Worm (Caenorhabditis elegans) whole organism, L2 larva: Measurements from ENCODE around the gene col-171.

Source experiments
- F13H6.1 ChIP-seq: sonication (generic microtip); optimal IDR thresholded peaks from 2 replicates; lab custom pipeline; 2016; ENCODE audit warnings: missing genetic modification characterization, missing compliant biosample characterization
- R02D3.7 ChIP-seq: fragments of 150-350 bp; optimal IDR thresholded peaks from 2 replicates; lab custom pipeline; 2014; ENCODE audit warnings: missing biosample characterization, missing genetic modification characterization
- ZK546.5 ChIP-seq: sonication (generic microtip); optimal IDR thresholded peaks from 2 replicates; lab custom pipeline; 2017; ENCODE audit warnings: missing biosample characterization, missing genetic modification characterization
- aly-2 ChIP-seq: fragments of 150-350 bp; optimal IDR thresholded peaks from 2 replicates; lab custom pipeline; 2014; ENCODE audit warnings: missing biosample characterization, missing genetic modification characterization
- ama-1 ChIP-seq: fragments of 150-350 bp; optimal IDR thresholded peaks from 2 replicates; lab custom pipeline; 2018; ENCODE audit warnings: inconsistent platforms
- blmp-1 ChIP-seq: sonication (generic microtip); optimal IDR thresholded peaks from 2 replicates; lab custom pipeline; 2017; ENCODE audit warnings: missing genetic modification characterization, mild to moderate bottlenecking, missing compliant biosample characterization, antibody characterized with exemption, moderate library complexity; ENCODE audit not compliant: insufficient read depth
- ceh-16 ChIP-seq: fragments of 150-350 bp; optimal IDR thresholded peaks from 2 replicates; lab custom pipeline; 2014; ENCODE audit warnings: missing biosample characterization, missing genetic modification characterization
- ceh-82 ChIP-seq: fragments of 150-350 bp; optimal IDR thresholded peaks from 2 replicates; lab custom pipeline; 2014; ENCODE audit warnings: missing biosample characterization, missing genetic modification characterization
- crh-2 ChIP-seq: sonication (generic microtip); optimal IDR thresholded peaks from 2 replicates; lab custom pipeline; 2017; ENCODE audit warnings: missing biosample characterization, missing genetic modification characterization
- egl-27 ChIP-seq: sonication (generic microtip); optimal IDR thresholded peaks from 3 replicates; lab custom pipeline; 2017; ENCODE audit warnings: missing biosample characterization, missing genetic modification reagents, missing genetic modification characterization
- elt-1 ChIP-seq: fragments of 150-350 bp; optimal IDR thresholded peaks from 2 replicates; lab custom pipeline; 2014; ENCODE audit warnings: missing biosample characterization, missing genetic modification characterization
- elt-3 ChIP-seq: sonication (generic microtip); optimal IDR thresholded peaks from 2 replicates; lab custom pipeline; 2017; ENCODE audit warnings: missing biosample characterization, missing genetic modification characterization
- fos-1 ChIP-seq: fragments of 150-350 bp; optimal IDR thresholded peaks from 2 replicates; lab custom pipeline; 2014; ENCODE audit warnings: missing biosample characterization, missing genetic modification characterization
- gmeb-1 ChIP-seq: fragments of 150-350 bp; optimal IDR thresholded peaks from 2 replicates; lab custom pipeline; 2014; ENCODE audit warnings: missing biosample characterization, missing genetic modification characterization
- lin-11 ChIP-seq: fragments of 150-350 bp; sonication (generic microtip); optimal IDR thresholded peaks from 2 replicates; lab custom pipeline; 2014; ENCODE audit warnings: missing biosample characterization, missing genetic modification characterization, inconsistent platforms, mixed read lengths
- lin-13 ChIP-seq: fragments of 150-350 bp; optimal IDR thresholded peaks from 2 replicates; lab custom pipeline; 2014; ENCODE audit warnings: missing biosample characterization, missing genetic modification reagents, missing genetic modification characterization
- lsy-2 ChIP-seq, 2 experiments: fragments of 150-350 bp in 1 of 2; sonication (generic microtip) in 1 of 2; optimal IDR thresholded peaks; 2 replicates each; lab custom pipeline; 2014 to 2017; ENCODE audit warnings: missing biosample characterization in 2 of 2, missing genetic modification characterization in 2 of 2
- mdl-1 ChIP-seq, 2 experiments: fragments of 150-350 bp in 1 of 2; sonication (generic microtip) in 1 of 2; optimal IDR thresholded peaks; 2 replicates each; lab custom pipeline; 2017; ENCODE audit warnings: missing biosample characterization in 2 of 2, missing genetic modification characterization in 2 of 2
- nhr-129 ChIP-seq: fragments of 150-350 bp; optimal IDR thresholded peaks from 2 replicates; lab custom pipeline; 2014; ENCODE audit warnings: missing biosample characterization, missing genetic modification characterization
- nhr-21 ChIP-seq: fragments of 150-350 bp; optimal IDR thresholded peaks from 2 replicates; lab custom pipeline; 2014; ENCODE audit warnings: missing biosample characterization, missing genetic modification characterization
- nhr-237 ChIP-seq: fragments of 150-350 bp; optimal IDR thresholded peaks from 2 replicates; lab custom pipeline; 2014; ENCODE audit warnings: missing biosample characterization, missing genetic modification characterization
- nhr-6 ChIP-seq: fragments of 150-350 bp; optimal IDR thresholded peaks from 2 replicates; lab custom pipeline; 2014; ENCODE audit warnings: missing biosample characterization, missing genetic modification characterization
- nhr-77 ChIP-seq: fragments of 150-350 bp; optimal IDR thresholded peaks from 2 replicates; lab custom pipeline; 2014; ENCODE audit warnings: missing biosample characterization, missing genetic modification characterization
- peb-1 ChIP-seq: fragments of 150-350 bp; optimal IDR thresholded peaks from 2 replicates; lab custom pipeline; 2014; ENCODE audit warnings: missing biosample characterization, missing genetic modification characterization
- sem-4 ChIP-seq: fragments of 150-350 bp; optimal IDR thresholded peaks from 2 replicates; lab custom pipeline; 2014; ENCODE audit warnings: missing biosample characterization, missing genetic modification reagents, missing genetic modification characterization
- skn-1 ChIP-seq: sonication (generic microtip); optimal IDR thresholded peaks from 2 replicates; lab custom pipeline; 2017; ENCODE audit warnings: missing biosample characterization, missing genetic modification characterization
- sma-3 ChIP-seq: sonication (generic microtip); optimal IDR thresholded peaks from 2 replicates; lab custom pipeline; 2016; ENCODE audit warnings: missing genetic modification reagents, missing genetic modification characterization, missing compliant biosample characterization
- sma-9 ChIP-seq, 2 experiments: fragments of 150-350 bp in 1 of 2; sonication (generic microtip) in 1 of 2; optimal IDR thresholded peaks; 2 replicates each; lab custom pipeline; 2014 to 2016; ENCODE audit warnings: missing genetic modification characterization in 2 of 2, mild to moderate bottlenecking in 1 of 2, missing biosample characterization in 1 of 2, missing compliant biosample characterization in 1 of 2, missing genetic modification reagents in 1 of 2, moderate library complexity in 1 of 2
- snpc-4 ChIP-seq: fragments of 150-350 bp; optimal IDR thresholded peaks from 2 replicates; lab custom pipeline; 2014; ENCODE audit warnings: missing biosample characterization, missing genetic modification characterization
- unc-39 ChIP-seq: fragments of 150-350 bp; optimal IDR thresholded peaks from 2 replicates; lab custom pipeline; 2014; ENCODE audit warnings: missing biosample characterization, missing genetic modification characterization
- unc-55 ChIP-seq: fragments of 150-350 bp; sonication (generic microtip); optimal IDR thresholded peaks from 3 replicates; lab custom pipeline; 2014; ENCODE audit warnings: missing biosample characterization, missing genetic modification reagents, missing genetic modification characterization
- unc-62 ChIP-seq: fragments of 150-350 bp; optimal IDR thresholded peaks from 2 replicates; lab custom pipeline; 2014; ENCODE audit warnings: missing biosample characterization, missing genetic modification reagents, missing genetic modification characterization
- ztf-1 ChIP-seq: fragments of 200-800 bp; sonication (Bioruptor generic); conservative IDR thresholded peaks from 2 replicates; pipeline ENCODE4 v1.3.6; 2022; ENCODE audit warnings: missing genetic modification characterization, missing compliant biosample characterization
- ztf-11 ChIP-seq: sonication (generic microtip); optimal IDR thresholded peaks from 2 replicates; lab custom pipeline; 2017; ENCODE audit warnings: missing biosample characterization, missing genetic modification characterization
- ztf-4 ChIP-seq: fragments of 150-350 bp; optimal IDR thresholded peaks from 2 replicates; lab custom pipeline; 2014; ENCODE audit warnings: missing biosample characterization, missing genetic modification characterization

col-171 gene

ce11 chrX:6360658-6361057 lies 26.6 kb downstream of the col-171 start, which contains the start of gene C03B1.14:
TSS of gene C03B1.14 (minus strand) at chrX:6360758.
- TF ChIP-seq blmp-1 (no peak), gmeb-1 (tag; lab: Kevin White, UChicago) (no peak), ceh-16 (tag; lab: Kevin White, UChicago) (no peak), nhr-237 (tag; lab: Kevin White, UChicago) (no peak), nhr-77 (no peak), ztf-1 (no peak), fos-1 (tag; lab: Kevin White, UChicago) (no peak), nhr-21 (tag; lab: Kevin White, UChicago) (no peak), sma-9 (GFP tag; optimal IDR thresholded peaks at IDR 0.05; lab: Kevin White, UChicago) (no peak), sma-9 (tag; optimal IDR thresholded peaks at IDR 0.05; lab: Kevin White, UChicago) (no peak), lin-13 (GFP tag; lab: Kevin White, UChicago) (no peak), snpc-4 (tag; lab: Kevin White, UChicago) (no peak), ama-1 (no peak), crh-2 (no peak), ztf-4 (no peak), unc-62 (GFP tag; lab: Kevin White, UChicago) (no peak), ceh-82 (tag; lab: Kevin White, UChicago) (no peak), ZK546.5 (no peak)
- TF ChIP-seq, all 48 proteins: peak for 0

- TF ChIP-seq sem-4 (tag; lab: Kevin White, UChicago) (no peak), skn-1 (tag; lab: Kevin White, UChicago) (no peak), ztf-4 (no peak), unc-39 (no peak), elt-3 (tag; lab: Kevin White, UChicago) (no peak), elt-1 (no peak), F13H6.1 (tag; lab: Kevin White, UChicago) (no peak), egl-27 (tag; lab: Kevin White, UChicago) (no peak)
Measured at ce11 chrX:6364196-6364595, 30.1 kb downstream of the col-171 start, which contains the start of gene C03B1.4. TSS of gene C03B1.4 (plus strand) at chrX:6364496.

- TF ChIP-seq unc-62 (GFP tag; lab: Kevin White, UChicago) (no peak), F13H6.1 (tag; lab: Kevin White, UChicago) (no peak), fos-1 (tag; lab: Kevin White, UChicago) (no peak), ztf-11 (tag; lab: Kevin White, UChicago) (no peak), nhr-21 (tag; lab: Kevin White, UChicago) (no peak), lsy-2 (tag; optimal IDR thresholded peaks at IDR 0.05; lab: Kevin White, UChicago) (no peak), sma-9 (GFP tag; optimal IDR thresholded peaks at IDR 0.05; lab: Kevin White, UChicago) (no peak), sma-9 (tag; optimal IDR thresholded peaks at IDR 0.05; lab: Kevin White, UChicago) (no peak), nhr-6 (no peak), lin-13 (GFP tag; lab: Kevin White, UChicago) (no peak), elt-3 (tag; lab: Kevin White, UChicago) (no peak), lin-11 (tag; lab: Kevin White, UChicago) (no peak), mdl-1 (tag; optimal IDR thresholded peaks at IDR 0.05; lab: Kevin White, UChicago) (no peak), aly-2 (tag; lab: Kevin White, UChicago) (no peak), sma-3 (GFP tag; lab: Kevin White, UChicago) (no peak), R02D3.7 (tag; lab: Kevin White, UChicago) (no peak), snpc-4 (tag; lab: Kevin White, UChicago) (no peak), peb-1 (tag; lab: Kevin White, UChicago) (no peak)
Measured at ce11 chrX:6365715-6366114, 31.6 kb downstream of the col-171 start, which contains the start of gene C03B1.3. TSS of gene C03B1.3 (plus strand) at chrX:6366015.

- TF ChIP-seq nhr-129 (tag; lab: Kevin White, UChicago), result no peak
- no peak for TF ChIP-seq ceh-16 (tag; lab: Kevin White, UChicago)
- TF ChIP-seq crh-2, result no peak
- TF ChIP-seq nhr-237 (tag; lab: Kevin White, UChicago), result no peak
- no peak for TF ChIP-seq sma-9 (GFP tag; optimal IDR thresholded peaks at IDR 0.05; lab: Kevin White, UChicago)
- no peak for TF ChIP-seq sma-9 (tag; optimal IDR thresholded peaks at IDR 0.05; lab: Kevin White, UChicago)
- TF ChIP-seq skn-1 (tag; lab: Kevin White, UChicago), result no peak
- no peak for TF ChIP-seq snpc-4 (tag; lab: Kevin White, UChicago)
- no peak for TF ChIP-seq unc-55 (GFP tag; lab: Kevin White, UChicago)
- TF ChIP-seq ama-1, result no peak
- TF ChIP-seq ceh-82 (tag; lab: Kevin White, UChicago), result no peak
- TF ChIP-seq elt-3 (tag; lab: Kevin White, UChicago), result no peak
Measured at ce11 chrX:6369717-6370116, 35.6 kb downstream of the col-171 start, which contains the start of gene C03B1.2. TSS of gene C03B1.2 (plus strand) at chrX:6370017.
